Worm (Caenorhabditis elegans): Measurements from ENCODE around the gene der-2.

der-2 gene

ce11 chrIII:7178497-7178896, 44.4 kb downstream of the der-2 start (continued):
- TF ChIP-seq dpl-1 (GFP tag; optimal IDR thresholded peaks at IDR 0.05) (no peak), lin-40 (tag; optimal IDR thresholded peaks at IDR 0.05) (no peak), rec-8 (tag; optimal IDR thresholded peaks at IDR 0.05) (no peak), rpc-1 (optimal IDR thresholded peaks at IDR 0.05) (no peak), rpc-1 (tag; optimal IDR thresholded peaks at IDR 0.05) (no peak), ekl-4 (GFP tag; IDR thresholded peaks at IDR 0.05) (peak; percentile 86), nfya-1 (tag; optimal IDR thresholded peaks at IDR 0.05; ENCODE audit: borderline replicate concordance, insufficient read depth) (no peak), F57C9.4 (tag; optimal IDR thresholded peaks at IDR 0.05) (no peak), snpc-4 (GFP tag; optimal IDR thresholded peaks at IDR 0.05) (no peak), snpc-4 (tag; optimal IDR thresholded peaks at IDR 0.05) (peak in 1 of 4 experiments; percentile 26), madf-3 (GFP tag; IDR thresholded peaks at IDR 0.05) (peak; percentile 46; the same call in 1 of the 2 replicates), ztf-22 (GFP tag; optimal IDR thresholded peaks at IDR 0.05) (no peak), snpc-3.4 (tag; optimal IDR thresholded peaks at IDR 0.05) (peak; percentile 3), ceh-40 (GFP tag; IDR thresholded peaks at IDR 0.05) (no peak), mcd-1 (GFP tag; IDR thresholded peaks at IDR 0.05) (peak; percentile 41; the same call in 1 of the 2 replicates), him-1 (tag; optimal IDR thresholded peaks at IDR 0.05) (no peak), hsf-1 (GFP tag; IDR thresholded peaks at IDR 0.05) (peak; percentile 65; the same call in 1 of the 2 replicates), hrde-1 (tag; optimal IDR thresholded peaks at IDR 0.05; ENCODE audit: borderline replicate concordance) (no peak), attf-5 (GFP tag; optimal IDR thresholded peaks at IDR 0.05) (no peak)
